Worm (Caenorhabditis elegans) whole organism, L4 larva: ENCODE results near the gene scc-1.
A peak's percentile ranks its signal among the peaks of the same experiment; 100 is the strongest.

Source experiments
- F37D6.2 ChIP-seq: sonication (generic microtip); optimal IDR thresholded peaks from 2 replicates; lab custom pipeline; 2016; ENCODE audit warnings: mild to moderate bottlenecking, missing genetic modification characterization, missing compliant biosample characterization
- F49E8.2 ChIP-seq: sonication (generic microtip); optimal IDR thresholded peaks from 2 replicates; lab custom pipeline; 2016; ENCODE audit warnings: missing compliant biosample characterization, mild to moderate bottlenecking, missing genetic modification characterization, borderline replicate concordance
- R02D3.7 ChIP-seq: fragments of 150-350 bp; sonication (generic microtip); optimal IDR thresholded peaks from 3 replicates; lab custom pipeline; 2014; ENCODE audit warnings: missing biosample characterization, missing genetic modification characterization
- T26A8.4 ChIP-seq: fragments of 200-800 bp; sonication (Bioruptor generic); IDR thresholded peaks from 2 replicates; pipeline ENCODE4 v1.3.6; 2022; ENCODE audit warnings: missing genetic modification characterization, missing compliant biosample characterization
- Y48G9A.11 ChIP-seq: fragments of 200-800 bp; sonication (Bioruptor generic); IDR thresholded peaks from 2 replicates; pipeline ENCODE4 v1.3.6; 2022; ENCODE audit warnings: missing genetic modification reagents, missing genetic modification characterization, missing compliant biosample characterization
- Y5F2A.4 ChIP-seq: fragments of 200-800 bp; sonication (Bioruptor generic); optimal IDR thresholded peaks from 2 replicates; lab custom pipeline; 2018; ENCODE audit warnings: mild to moderate bottlenecking, missing genetic modification characterization, missing compliant biosample characterization
- ZK546.5 ChIP-seq, 2 experiments: sonication (generic microtip); optimal IDR thresholded peaks; 2 replicates each; lab custom pipeline; 2017; ENCODE audit warnings: missing biosample characterization in 2 of 2, missing genetic modification characterization in 2 of 2
- aha-1 ChIP-seq: fragments of 150-350 bp; peaks from one replicate; lab custom pipeline; 2014; ENCODE audit warnings: missing biosample characterization, missing genetic modification characterization
- aly-2 ChIP-seq: sonication (generic microtip); optimal IDR thresholded peaks from 2 replicates; lab custom pipeline; 2018; ENCODE audit warnings: missing biosample characterization, missing genetic modification characterization
- ama-1 ChIP-seq: fragments of 150-350 bp; optimal IDR thresholded peaks from 2 replicates; lab custom pipeline; 2014; ENCODE audit warnings: inconsistent platforms, mixed read lengths
- attf-4 ChIP-seq: sonication (generic microtip); optimal IDR thresholded peaks from 3 replicates; lab custom pipeline; 2017; ENCODE audit warnings: missing biosample characterization, missing genetic modification characterization
- ceh-20 ChIP-seq: fragments of 200-800 bp; sonication (Bioruptor generic); IDR thresholded peaks from 2 replicates; pipeline ENCODE4 v1.3.6; 2022; ENCODE audit warnings: missing genetic modification reagents, missing genetic modification characterization, missing compliant biosample characterization
- ceh-28 ChIP-seq: fragments of 150-350 bp; optimal IDR thresholded peaks from 2 replicates; lab custom pipeline; 2014; ENCODE audit warnings: missing biosample characterization, missing genetic modification reagents, missing genetic modification characterization
- ceh-32 ChIP-seq: sonication (generic microtip); optimal IDR thresholded peaks from 2 replicates; lab custom pipeline; 2016; ENCODE audit warnings: mild to moderate bottlenecking, missing genetic modification characterization, missing compliant biosample characterization; ENCODE audit not compliant: poor library complexity
- ceh-62 ChIP-seq: sonication (generic microtip); optimal IDR thresholded peaks from 2 replicates; lab custom pipeline; 2017; ENCODE audit warnings: missing biosample characterization, missing genetic modification characterization
- ceh-82 ChIP-seq: sonication (generic microtip); optimal IDR thresholded peaks from 2 replicates; lab custom pipeline; 2017; ENCODE audit warnings: missing biosample characterization, missing genetic modification characterization
- ces-1 ChIP-seq: fragments of 150-350 bp; sonication (generic microtip); optimal IDR thresholded peaks from 4 replicates; lab custom pipeline; 2014; ENCODE audit warnings: missing biosample characterization, missing genetic modification reagents, missing genetic modification characterization
- ctbp-1 ChIP-seq: fragments of 200-800 bp; sonication (Bioruptor generic); IDR thresholded peaks from 2 replicates; pipeline ENCODE4 v1.3.6; 2022; ENCODE audit warnings: missing genetic modification reagents, missing genetic modification characterization, missing compliant biosample characterization
- daf-16 ChIP-seq, 3 experiments: sonication (generic microtip); optimal IDR thresholded peaks; 2 replicates each; lab custom pipeline; 2016 to 2017; ENCODE audit warnings: missing genetic modification characterization in 3 of 3, missing genetic modification reagents in 3 of 3, mild to moderate bottlenecking in 2 of 3, missing compliant biosample characterization in 2 of 3, missing biosample characterization in 1 of 3, moderate library complexity in 1 of 3
- daf-19 ChIP-seq: fragments of 200-800 bp; sonication (Bioruptor generic); conservative IDR thresholded peaks from 2 replicates; pipeline ENCODE4 v1.3.6; 2022; ENCODE audit warnings: missing genetic modification characterization, missing compliant biosample characterization
- dmd-8 ChIP-seq: fragments of 200-800 bp; sonication (Bioruptor generic); IDR thresholded peaks from 2 replicates; pipeline ENCODE4 v1.3.6; 2022; ENCODE audit warnings: missing genetic modification characterization, missing compliant biosample characterization
- gei-8 ChIP-seq: fragments of 200-800 bp; sonication (Bioruptor generic); optimal IDR thresholded peaks from 2 replicates; lab custom pipeline; 2018; ENCODE audit warnings: mild to moderate bottlenecking, missing genetic modification characterization, missing compliant biosample characterization
- hlh-11 ChIP-seq: fragments of 200-800 bp; sonication (Bioruptor generic); optimal IDR thresholded peaks from 2 replicates; lab custom pipeline; 2018; ENCODE audit warnings: mild to moderate bottlenecking, missing genetic modification characterization, missing compliant biosample characterization
- madf-5 ChIP-seq, 2 experiments: fragments of 200-800 bp; sonication (Bioruptor generic); IDR thresholded peaks; 2 replicates each; pipeline ENCODE4 v1.3.6; 2022; ENCODE audit warnings: missing compliant biosample characterization in 2 of 2, missing genetic modification characterization in 2 of 2
- mdl-1 ChIP-seq, 2 experiments: fragments of 150-350 bp in 1 of 2; sonication (generic microtip) in 1 of 2; optimal IDR thresholded peaks; 2 replicates each; lab custom pipeline; 2014 to 2017; ENCODE audit warnings: missing biosample characterization in 2 of 2, missing genetic modification characterization in 2 of 2
- mdt-29 ChIP-seq: fragments of 200-800 bp; sonication (Bioruptor generic); IDR thresholded peaks from 2 replicates; pipeline ENCODE4 v1.3.6; 2022; ENCODE audit warnings: missing genetic modification reagents, missing genetic modification characterization, missing compliant biosample characterization
- mep-1 ChIP-seq: fragments of 150-350 bp; sonication (generic microtip); optimal IDR thresholded peaks from 3 replicates; lab custom pipeline; 2014; ENCODE audit warnings: missing biosample characterization, missing genetic modification characterization
- nhr-25 ChIP-seq: sonication (generic microtip); optimal IDR thresholded peaks from 2 replicates; lab custom pipeline; 2017; ENCODE audit warnings: missing genetic modification characterization, mild to moderate bottlenecking, missing compliant biosample characterization, antibody characterized with exemption, moderate library complexity, borderline replicate concordance; ENCODE audit not compliant: insufficient read depth
- nhr-48 ChIP-seq: sonication (generic microtip); optimal IDR thresholded peaks from 2 replicates; lab custom pipeline; 2016; ENCODE audit warnings: mild to moderate bottlenecking, missing genetic modification characterization, missing compliant biosample characterization
- nhr-76 ChIP-seq: fragments of 150-350 bp; optimal IDR thresholded peaks from 2 replicates; lab custom pipeline; 2014; ENCODE audit warnings: missing biosample characterization, missing genetic modification characterization
- nhr-77 ChIP-seq: fragments of 150-350 bp; optimal IDR thresholded peaks from 2 replicates; lab custom pipeline; 2014; ENCODE audit warnings: missing biosample characterization, missing genetic modification characterization
- pha-4 ChIP-seq, 2 experiments: fragments of 150-350 bp in 1 of 2; fragments of 200-800 bp in 1 of 2; sonication (Bioruptor generic) in 1 of 2; IDR thresholded peaks in 1 of 2; optimal IDR thresholded peaks in 1 of 2; 2 replicates each; pipeline versions ENCODE4 v1.3.6 to Lab custom; 2014 to 2022; ENCODE audit warnings: missing genetic modification characterization in 2 of 2, missing genetic modification reagents in 2 of 2, missing biosample characterization in 1 of 2, missing compliant biosample characterization in 1 of 2
- sdz-12 ChIP-seq: fragments of 200-800 bp; sonication (Bioruptor generic); optimal IDR thresholded peaks from 2 replicates; lab custom pipeline; 2018; ENCODE audit warnings: mild to moderate bottlenecking, missing genetic modification characterization, missing compliant biosample characterization
- spr-3 ChIP-seq: fragments of 200-800 bp; sonication (Bioruptor generic); optimal IDR thresholded peaks from 2 replicates; lab custom pipeline; 2018; ENCODE audit warnings: mild to moderate bottlenecking, missing genetic modification characterization, missing compliant biosample characterization
- tag-97 ChIP-seq: fragments of 200-800 bp; sonication (Bioruptor generic); IDR thresholded peaks from 2 replicates; pipeline ENCODE4 v1.3.6; 2022; ENCODE audit warnings: missing genetic modification characterization, missing compliant biosample characterization
- zag-1 ChIP-seq: fragments of 150-350 bp; optimal IDR thresholded peaks from 2 replicates; lab custom pipeline; 2014; ENCODE audit warnings: missing biosample characterization, missing genetic modification characterization
- ztf-11 ChIP-seq: fragments of 150-350 bp; optimal IDR thresholded peaks from 2 replicates; lab custom pipeline; 2014; ENCODE audit warnings: missing biosample characterization, missing genetic modification characterization

scc-1 gene

ce11 chrII:4655834-4656233 is 42.7 kb upstream of the scc-1 start, which contains the start of gene fut-6:
TSS of gene fut-6 (minus strand) at chrII:4655934.
- TF ChIP-seq nhr-25 (no peak), T26A8.4 (no peak), ceh-82 (tag; lab: Kevin White, UChicago) (no peak), ceh-20 (GFP tag; lab: Robert Waterston, UW) (no peak), hlh-11 (no peak)
- TF ChIP-seq, all 104 proteins: peak for 0

ce11 chrII:4657370-4657769 is 41.2 kb upstream of the scc-1 start:
- TF ChIP-seq dmd-8 (GFP tag; lab: Robert Waterston, UW) (no peak), mdl-1 (tag; optimal IDR thresholded peaks at IDR 0.05; lab: Kevin White, UChicago) (no peak), aly-2 (tag; lab: Kevin White, UChicago) (no peak), nhr-76 (tag; lab: Kevin White, UChicago) (no peak), F49E8.2 (no peak), daf-16 (GFP tag; optimal IDR thresholded peaks at IDR 0.05; lab: Kevin White, UChicago) (no peak), daf-16 (tag; optimal IDR thresholded peaks at IDR 0.05; lab: Kevin White, UChicago) (peak; percentile 83), mdt-29 (GFP tag; lab: Robert Waterston, UW) (no peak), nhr-77 (tag; lab: Kevin White, UChicago) (no peak)

- no peak for TF ChIP-seq spr-3 (GFP tag; lab: Kevin White, UChicago)
- no peak for TF ChIP-seq ces-1 (GFP tag; lab: Kevin White, UChicago)
These were observed 40.3 kb upstream of the scc-1 start for ce11 chrII:4658245-4658644.

- TF ChIP-seq mep-1 (tag; lab: Kevin White, UChicago) = no peak
- TF ChIP-seq R02D3.7 = no peak
- TF ChIP-seq hlh-11 = no peak
- no peak for TF ChIP-seq ctbp-1 (GFP tag; lab: Robert Waterston, UW)
- TF ChIP-seq Y48G9A.11 (GFP tag; lab: Robert Waterston, UW) = no peak
- no peak for TF ChIP-seq ztf-11
- TF ChIP-seq ZK546.5 (tag; optimal IDR thresholded peaks at IDR 0.05; lab: Kevin White, UChicago) = no peak
- no peak for TF ChIP-seq ceh-28 (tag; lab: Kevin White, UChicago)
- TF ChIP-seq tag-97 (GFP tag; lab: Robert Waterston, UW) = no peak
- no peak for TF ChIP-seq pha-4 (GFP tag; IDR thresholded peaks at IDR 0.05; lab: Robert Waterston, UW)
- TF ChIP-seq pha-4 (tag; optimal IDR thresholded peaks at IDR 0.05; lab: Kevin White, UChicago) = no peak
- TF ChIP-seq ceh-20 (GFP tag; lab: Robert Waterston, UW) = no peak
- TF ChIP-seq ceh-32 (tag; lab: Kevin White, UChicago) = no peak
- TF ChIP-seq, all 104 proteins: peak for 0
These were observed 37.2 kb upstream of the scc-1 start, which contains the start of gene T05A7.13 for ce11 chrII:4661278-4661677. TSS of gene T05A7.13 (minus strand) at chrII:4661378.

- no peak for TF ChIP-seq ceh-62 (tag; lab: Kevin White, UChicago)
- no peak for TF ChIP-seq ceh-82 (tag; lab: Kevin White, UChicago)
- TF ChIP-seq tag-97 (GFP tag; lab: Robert Waterston, UW) = no peak
- no peak for TF ChIP-seq mdt-29 (GFP tag; lab: Robert Waterston, UW)
- TF ChIP-seq madf-5 (GFP tag; IDR thresholded peaks at IDR 0.05; lab: Robert Waterston, UW) = no peak
- TF ChIP-seq Y5F2A.4 (GFP tag; lab: Kevin White, UChicago) = no peak
- TF ChIP-seq aha-1 (tag; lab: Kevin White, UChicago) = no peak
- TF ChIP-seq zag-1 (tag; lab: Kevin White, UChicago) = no peak
- TF ChIP-seq F49E8.2 = no peak
- no peak for TF ChIP-seq F37D6.2 (tag; lab: Kevin White, UChicago)
- no peak for TF ChIP-seq gei-8 (GFP tag; lab: Kevin White, UChicago)
- no peak for TF ChIP-seq ama-1 (lab: Kevin White, UChicago)
- TF ChIP-seq daf-19 = no peak
- no peak for TF ChIP-seq sdz-12 (GFP tag; lab: Kevin White, UChicago)
- TF ChIP-seq ces-1 (GFP tag; lab: Kevin White, UChicago) = no peak
- no peak for TF ChIP-seq attf-4 (tag; lab: Kevin White, UChicago)
- TF ChIP-seq nhr-48 (tag; lab: Kevin White, UChicago) = no peak
These were observed 35.3 kb upstream of the scc-1 start, which contains the start of gene T05A7.12 for ce11 chrII:4663186-4663585. TSS of gene T05A7.12 (minus strand) at chrII:4663286.
